Worm (Caenorhabditis elegans): ENCODE data around the gene nhr-134.

The nhr-134 gene

ce11 chrV:2192117-2192516 lies 38.9 kb upstream of the nhr-134 start, which contains the start of gene nhr-13 (continued):
- TF ChIP-seq F49E8.2 (tag; optimal IDR thresholded peaks at IDR 0.05; ENCODE audit: borderline replicate concordance) (no peak), ces-1 (GFP tag; optimal IDR thresholded peaks at IDR 0.05) (no peak), hmg-1.1 (GFP tag; IDR thresholded peaks at IDR 0.05) (peak; percentile 56; the same call in 1 of the 2 replicates), fkh-10 (GFP tag; optimal IDR thresholded peaks at IDR 0.05) (no peak), F44E2.7 (GFP tag; IDR thresholded peaks at IDR 0.05) (no peak), daf-16 (GFP tag; optimal IDR thresholded peaks at IDR 0.05) (no peak), daf-16 (tag; optimal IDR thresholded peaks at IDR 0.05) (peak; percentile 47), nhr-28 (tag; optimal IDR thresholded peaks at IDR 0.05) (peak; percentile 53), lin-29 (GFP tag; IDR thresholded peaks at IDR 0.05) (no peak), zag-1 (tag; optimal IDR thresholded peaks at IDR 0.05) (no peak), lin-13 (GFP tag; optimal IDR thresholded peaks at IDR 0.05) (no peak), Y5F2A.4 (GFP tag; optimal IDR thresholded peaks at IDR 0.05) (no peak), hlh-30 (tag; optimal IDR thresholded peaks at IDR 0.05; ENCODE audit: insufficient read depth) (peak; percentile 53), dve-1 (tag; optimal IDR thresholded peaks at IDR 0.05; ENCODE audit: insufficient read depth) (peak; percentile 11), attf-4 (tag; optimal IDR thresholded peaks at IDR 0.05) (no peak), lsy-2 (tag; optimal IDR thresholded peaks at IDR 0.05) (no peak), vab-7 (GFP tag; IDR thresholded peaks at IDR 0.05) (no peak), F26F4.8 (GFP tag; conservative IDR thresholded peaks at IDR 0.05) (no peak), mdl-1 (tag; optimal IDR thresholded peaks at IDR 0.05) (peak in 1 of 2 experiments; percentile 13), zip-2 (tag; optimal IDR thresholded peaks at IDR 0.05) (no peak), zfp-3 (GFP tag; conservative IDR thresholded peaks at IDR 0.05) (no peak), duxl-1 (tag; optimal IDR thresholded peaks at IDR 0.05; ENCODE audit: poor library complexity) (peak; percentile 30), aha-1 (tag) (peak; percentile 82), nhr-77 (tag; optimal IDR thresholded peaks at IDR 0.05) (no peak), ctbp-1 (GFP tag; IDR thresholded peaks at IDR 0.05) (no peak), dmd-8 (GFP tag; IDR thresholded peaks at IDR 0.05) (no peak), ceh-44 (GFP tag; IDR thresholded peaks at IDR 0.05) (no peak), egl-43 (GFP tag; IDR thresholded peaks at IDR 0.05) (no peak), unc-62 (GFP tag; optimal IDR thresholded peaks at IDR 0.05 in 1 of 2) (no peak), unc-62 (tag; optimal IDR thresholded peaks at IDR 0.05) (no peak), lim-7 (GFP tag; IDR thresholded peaks at IDR 0.05) (no peak), cey-2 (tag; optimal IDR thresholded peaks at IDR 0.05; ENCODE audit: borderline replicate concordance, insufficient read depth) (no peak), hlh-11 (tag; optimal IDR thresholded peaks at IDR 0.05) (peak; percentile 35), spr-1 (tag; optimal IDR thresholded peaks at IDR 0.05) (no peak), daf-19 (GFP tag; conservative IDR thresholded peaks at IDR 0.05) (no peak), nhr-48 (tag; optimal IDR thresholded peaks at IDR 0.05) (no peak), ceh-20 (GFP tag; IDR thresholded peaks at IDR 0.05) (no peak), lin-15B (tag; optimal IDR thresholded peaks at IDR 0.05) (no peak), egl-27 (tag; optimal IDR thresholded peaks at IDR 0.05) (no peak), daf-8 (GFP tag; IDR thresholded peaks at IDR 0.05) (no peak), rbr-2 (tag; optimal IDR thresholded peaks at IDR 0.05) (no peak)

DNA sequence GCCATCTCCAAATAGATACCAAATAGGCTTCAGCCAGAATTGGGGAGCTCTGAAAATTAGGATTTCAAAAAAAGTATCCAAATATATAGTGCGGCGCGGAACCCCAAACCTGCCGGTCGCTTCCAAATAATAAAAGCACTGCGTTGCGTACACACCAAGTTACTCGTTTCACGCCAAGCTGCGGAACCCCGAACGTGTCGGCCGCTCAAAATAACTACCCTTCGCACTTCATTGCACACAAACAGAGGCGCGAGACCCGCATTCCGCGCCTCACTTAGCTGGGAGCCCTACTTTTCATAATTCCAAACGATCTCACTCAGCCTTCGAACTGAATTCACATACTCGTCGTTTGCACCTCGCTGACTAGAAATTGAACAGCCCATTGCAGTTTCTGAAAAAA lies 31.4 kb upstream of the nhr-134 start:
- TF ChIP-seq lin-15B (tag; optimal IDR thresholded peaks at IDR 0.05) = no peak
- TF ChIP-seq nhr-48 (tag; optimal IDR thresholded peaks at IDR 0.05) = no peak
- TF ChIP-seq dpl-1 (GFP tag; optimal IDR thresholded peaks at IDR 0.05) = no peak
- no peak for TF ChIP-seq mes-2 (tag; optimal IDR thresholded peaks at IDR 0.05; ENCODE audit: poor library complexity, severe bottlenecking)
- no peak for TF ChIP-seq hmg-1.1 (GFP tag; IDR thresholded peaks at IDR 0.05)
- TF ChIP-seq tag-97 (GFP tag; IDR thresholded peaks at IDR 0.05) = no peak
- TF ChIP-seq duxl-1 (tag; optimal IDR thresholded peaks at IDR 0.05; ENCODE audit: poor library complexity) = no peak
- TF ChIP-seq nhr-41 (GFP tag; IDR thresholded peaks at IDR 0.05) = no peak
- no peak for TF ChIP-seq zag-1 (tag; optimal IDR thresholded peaks at IDR 0.05)
- no peak for TF ChIP-seq Y48G9A.11 (GFP tag; IDR thresholded peaks at IDR 0.05)
- no peak for TF ChIP-seq daf-19 (GFP tag; conservative IDR thresholded peaks at IDR 0.05)
- no peak for TF ChIP-seq pha-4 (GFP tag; IDR thresholded peaks at IDR 0.05)
- no peak for TF ChIP-seq pha-4 (tag; optimal IDR thresholded peaks at IDR 0.05)
- TF ChIP-seq nhr-76 (tag; optimal IDR thresholded peaks at IDR 0.05) = no peak
- no peak for TF ChIP-seq F37D6.2 (tag; optimal IDR thresholded peaks at IDR 0.05)
- no peak for TF ChIP-seq lin-13 (GFP tag; optimal IDR thresholded peaks at IDR 0.05)
- no peak for TF ChIP-seq unc-39 (tag; optimal IDR thresholded peaks at IDR 0.05)

Measured in whole organism, L4 larva.